Fruit fly (Drosophila melanogaster) whole organism, prepupa: ENCODE data around the gene CG33493.

Source experiments
- CG10631 ChIP-seq: fragments of 200-800 bp; sonication (Bioruptor generic); optimal IDR thresholded peaks from 2 replicates; lab custom pipeline; 2016; ENCODE audit warnings: missing biosample characterization, missing genetic modification characterization
- CG11294 ChIP-seq: fragments of 200-800 bp; sonication (Bioruptor generic); IDR thresholded peaks from 2 replicates; pipeline ENCODE4 v1.3.6; 2022; ENCODE audit warnings: missing biosample characterization, missing genetic modification characterization
- CG11902 ChIP-seq: fragments of 200-800 bp; sonication (Bioruptor generic); optimal IDR thresholded peaks from 3 replicates; lab custom pipeline; 2016; ENCODE audit warnings: missing biosample characterization, missing genetic modification characterization
- CG1621 ChIP-seq: fragments of 200-800 bp; sonication (Bioruptor generic); optimal IDR thresholded peaks from 3 replicates; lab custom pipeline; 2018; ENCODE audit warnings: missing biosample characterization, mild to moderate bottlenecking, missing genetic modification characterization
- CG16779 ChIP-seq: fragments of 200-800 bp; sonication (Bioruptor generic); optimal IDR thresholded peaks from 3 replicates; lab custom pipeline; 2017; ENCODE audit warnings: missing biosample characterization, mild to moderate bottlenecking, missing genetic modification characterization
- CG3032 ChIP-seq: fragments of 200-800 bp; optimal IDR thresholded peaks from 2 replicates; lab custom pipeline; 2019; ENCODE audit warnings: missing biosample characterization, mild to moderate bottlenecking, missing genetic modification characterization, moderate library complexity
- CG31627 ChIP-seq: fragments of 200-800 bp; sonication (Bioruptor generic); optimal IDR thresholded peaks from 3 replicates; lab custom pipeline; 2016; ENCODE audit warnings: missing biosample characterization, missing genetic modification characterization
- CG34406 ChIP-seq: fragments of 200-800 bp; sonication (Bioruptor generic); optimal IDR thresholded peaks from 3 replicates; lab custom pipeline; 2016; ENCODE audit warnings: missing biosample characterization, missing genetic modification characterization
- CG3919 ChIP-seq: fragments of 200-800 bp; sonication (Bioruptor generic); optimal IDR thresholded peaks from 3 replicates; lab custom pipeline; 2016; ENCODE audit warnings: missing biosample characterization, missing genetic modification characterization
- CG4318 ChIP-seq: fragments of 200-800 bp; sonication (Bioruptor generic); optimal IDR thresholded peaks from 3 replicates; lab custom pipeline; 2017; ENCODE audit warnings: missing biosample characterization, mild to moderate bottlenecking, missing genetic modification characterization
- CG6163 ChIP-seq: fragments of 200-800 bp; sonication (Bioruptor generic); IDR thresholded peaks from 3 replicates; pipeline ENCODE4 v1.3.6; 2022; ENCODE audit warnings: missing biosample characterization, missing genetic modification characterization
- CG6792 ChIP-seq: fragments of 200-800 bp; sonication (Bioruptor generic); optimal IDR thresholded peaks from 3 replicates; lab custom pipeline; 2016; ENCODE audit warnings: missing biosample characterization, missing genetic modification characterization
- CG6808 ChIP-seq: fragments of 200-800 bp; sonication (Bioruptor generic); optimal IDR thresholded peaks from 3 replicates; lab custom pipeline; 2017; ENCODE audit warnings: missing biosample characterization, missing genetic modification characterization, mild to moderate bottlenecking, moderate library complexity, missing genetic modification reagents
- CG6854 ChIP-seq: fragments of 200-800 bp; sonication (Bioruptor generic); optimal IDR thresholded peaks from 2 replicates; lab custom pipeline; 2017; ENCODE audit warnings: missing biosample characterization, mild to moderate bottlenecking, missing genetic modification characterization
- CG7368 ChIP-seq: fragments of 200-800 bp; sonication (Bioruptor generic); optimal IDR thresholded peaks from 3 replicates; lab custom pipeline; 2016; ENCODE audit warnings: missing biosample characterization, missing genetic modification characterization
- CG8119 ChIP-seq: fragments of 200-800 bp; sonication (Bioruptor generic); IDR thresholded peaks from 3 replicates; pipeline ENCODE4 v1.3.6; 2022; ENCODE audit warnings: missing biosample characterization, missing genetic modification characterization
- CG8319 ChIP-seq: fragments of 200-800 bp; sonication (Bioruptor generic); optimal IDR thresholded peaks from 3 replicates; lab custom pipeline; 2016; ENCODE audit warnings: missing biosample characterization, missing genetic modification characterization
- CG8632 ChIP-seq: fragments of 200-800 bp; sonication (Bioruptor generic); optimal IDR thresholded peaks from 3 replicates; lab custom pipeline; 2016; ENCODE audit warnings: missing biosample characterization, missing genetic modification characterization
- CG9139 ChIP-seq: fragments of 200-800 bp; sonication (Bioruptor generic); optimal IDR thresholded peaks from 3 replicates; lab custom pipeline; 2017; ENCODE audit warnings: missing biosample characterization, mild to moderate bottlenecking, missing genetic modification characterization
- Eip75B ChIP-seq: fragments of 200-800 bp; sonication (Bioruptor generic); optimal IDR thresholded peaks from 3 replicates; lab custom pipeline; 2016; ENCODE audit warnings: missing biosample characterization, missing genetic modification characterization
- Eip78C ChIP-seq: fragments of 200-800 bp; sonication (Bioruptor generic); peaks from one replicate; lab custom pipeline; 2016; ENCODE audit warnings: missing biosample characterization, missing genetic modification characterization
- Eip93F ChIP-seq: fragments of 200-800 bp; sonication (Bioruptor generic); optimal IDR thresholded peaks from 2 replicates; lab custom pipeline; 2016; ENCODE audit warnings: missing biosample characterization, mild to moderate bottlenecking, missing genetic modification characterization
- Ets96B ChIP-seq: fragments of 200-800 bp; optimal IDR thresholded peaks from 2 replicates; lab custom pipeline; 2019; ENCODE audit warnings: missing biosample characterization, mild to moderate bottlenecking, missing genetic modification characterization, moderate library complexity
- Hr4 ChIP-seq: fragments of 200-800 bp; sonication (Bioruptor generic); optimal IDR thresholded peaks from 3 replicates; lab custom pipeline; 2016; ENCODE audit warnings: missing biosample characterization, missing genetic modification characterization
- Lpt ChIP-seq: fragments of 200-800 bp; sonication (Bioruptor generic); optimal IDR thresholded peaks from 3 replicates; lab custom pipeline; 2016; ENCODE audit warnings: missing biosample characterization, missing genetic modification characterization
- Met ChIP-seq: fragments of 200-800 bp; sonication (Bioruptor generic); optimal IDR thresholded peaks from 3 replicates; lab custom pipeline; 2016; ENCODE audit warnings: missing biosample characterization, missing genetic modification characterization
- OdsH ChIP-seq: fragments of 200-800 bp; sonication (Bioruptor generic); optimal IDR thresholded peaks from 3 replicates; lab custom pipeline; 2016; ENCODE audit warnings: missing biosample characterization, missing genetic modification characterization
- Smox ChIP-seq: fragments of 200-800 bp; sonication (Bioruptor generic); optimal IDR thresholded peaks from 3 replicates; lab custom pipeline; 2016; ENCODE audit warnings: missing biosample characterization, missing genetic modification characterization
- Sox14 ChIP-seq: fragments of 200-800 bp; sonication (Bioruptor generic); optimal IDR thresholded peaks from 3 replicates; lab custom pipeline; 2016; ENCODE audit warnings: missing biosample characterization, missing genetic modification characterization
- achi ChIP-seq: fragments of 200-800 bp; sonication (Bioruptor generic); optimal IDR thresholded peaks from 3 replicates; lab custom pipeline; 2016; ENCODE audit warnings: missing biosample characterization, missing genetic modification characterization
- cyc ChIP-seq: fragments of 200-800 bp; sonication (Bioruptor generic); optimal IDR thresholded peaks from 3 replicates; lab custom pipeline; 2016; ENCODE audit warnings: missing biosample characterization, missing genetic modification characterization
- dac ChIP-seq: fragments of 200-800 bp; sonication (Bioruptor generic); optimal IDR thresholded peaks from 2 replicates; lab custom pipeline; 2017; ENCODE audit warnings: missing biosample characterization, mild to moderate bottlenecking, missing genetic modification characterization
- dsx ChIP-seq: fragments of 200-800 bp; optimal IDR thresholded peaks from 3 replicates; lab custom pipeline; 2019; ENCODE audit warnings: missing biosample characterization, mild to moderate bottlenecking, missing genetic modification characterization, moderate library complexity; ENCODE audit not compliant: poor library complexity, severe bottlenecking
- esn ChIP-seq: fragments of 200-800 bp; sonication (Bioruptor generic); optimal IDR thresholded peaks from 2 replicates; lab custom pipeline; 2016; ENCODE audit warnings: missing biosample characterization, mild to moderate bottlenecking, missing genetic modification characterization, moderate library complexity
- fd59A ChIP-seq: fragments of 200-800 bp; sonication (Bioruptor generic); optimal IDR thresholded peaks from 2 replicates; lab custom pipeline; 2017; ENCODE audit warnings: missing biosample characterization, mild to moderate bottlenecking, missing genetic modification characterization, missing genetic modification reagents
- net ChIP-seq: fragments of 200-800 bp; sonication (Bioruptor generic); optimal IDR thresholded peaks from 3 replicates; lab custom pipeline; 2016; ENCODE audit warnings: missing biosample characterization, missing genetic modification characterization
- salr ChIP-seq, 2 experiments: fragments of 200-800 bp; sonication (Bioruptor generic); optimal IDR thresholded peaks; 3 replicates each; lab custom pipeline; 2016 to 2018; ENCODE audit warnings: missing biosample characterization in 2 of 2, missing genetic modification characterization in 2 of 2, mild to moderate bottlenecking in 1 of 2
- ss ChIP-seq, 2 experiments: fragments of 200-800 bp; sonication (Bioruptor generic); optimal IDR thresholded peaks; 2 replicates in 1 of 2; 3 replicates in 1 of 2; lab custom pipeline; 2017 to 2018; ENCODE audit warnings: mild to moderate bottlenecking in 2 of 2, missing biosample characterization in 2 of 2, missing genetic modification characterization in 2 of 2, moderate library complexity in 1 of 2
- svp ChIP-seq: fragments of 200-800 bp; sonication (Bioruptor generic); peaks from one replicate; lab custom pipeline; 2016; ENCODE audit warnings: missing biosample characterization, missing genetic modification characterization
- topi ChIP-seq: fragments of 200-800 bp; sonication (Bioruptor generic); optimal IDR thresholded peaks from 3 replicates; lab custom pipeline; 2016; ENCODE audit warnings: missing biosample characterization, missing genetic modification characterization
- vri ChIP-seq: fragments of 200-800 bp; sonication (Bioruptor generic); optimal IDR thresholded peaks from 3 replicates; lab custom pipeline; 2016; ENCODE audit warnings: missing biosample characterization, mild to moderate bottlenecking, missing genetic modification characterization

The CG33493 gene

DNA sequence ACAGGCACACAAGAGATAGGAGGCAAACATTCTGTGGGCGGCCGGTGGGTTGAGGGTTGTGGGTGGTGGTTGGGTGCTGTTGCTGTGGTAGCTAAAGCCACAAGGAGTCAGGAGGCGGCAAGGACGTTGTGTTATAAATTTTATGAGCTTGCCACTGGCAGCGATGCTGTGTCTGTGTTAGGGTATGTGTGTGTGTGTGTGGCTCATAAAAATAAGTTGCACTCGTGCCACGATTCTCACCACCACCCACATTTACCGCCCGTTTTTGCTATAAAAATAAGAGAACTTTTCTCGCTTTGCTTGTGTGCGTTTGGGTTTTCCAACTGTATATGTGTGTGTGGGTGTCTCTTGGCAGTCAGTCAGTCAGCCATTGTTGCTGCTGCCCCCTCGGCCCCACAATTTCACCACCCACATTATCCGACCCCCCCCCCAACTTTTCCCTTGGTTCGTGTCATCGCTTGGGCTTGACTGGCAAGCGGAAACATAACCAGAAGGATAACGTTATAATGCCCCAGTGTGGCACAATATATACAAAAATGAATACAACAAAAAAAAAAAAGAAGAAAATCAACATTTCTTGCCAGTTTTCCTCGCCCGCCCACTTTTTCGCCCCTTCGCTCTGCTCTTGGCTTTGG, 32.0 kb upstream of the CG33493 start:
- no peak for TF ChIP-seq CG31627 (GFP tag; lab: Kevin White, UChicago)
- TF ChIP-seq CG7368 (GFP tag; lab: Kevin White, UChicago), result peak; percentile 44
- TF ChIP-seq CG6792 (GFP tag; lab: Kevin White, UChicago), result no peak
- TF ChIP-seq ss (GFP tag; optimal IDR thresholded peaks at IDR 0.05; lab: Kevin White, UChicago), result peak in 1 of 2 experiments; percentile 8
- TF ChIP-seq, all 60 proteins: peak for 2

DNA sequence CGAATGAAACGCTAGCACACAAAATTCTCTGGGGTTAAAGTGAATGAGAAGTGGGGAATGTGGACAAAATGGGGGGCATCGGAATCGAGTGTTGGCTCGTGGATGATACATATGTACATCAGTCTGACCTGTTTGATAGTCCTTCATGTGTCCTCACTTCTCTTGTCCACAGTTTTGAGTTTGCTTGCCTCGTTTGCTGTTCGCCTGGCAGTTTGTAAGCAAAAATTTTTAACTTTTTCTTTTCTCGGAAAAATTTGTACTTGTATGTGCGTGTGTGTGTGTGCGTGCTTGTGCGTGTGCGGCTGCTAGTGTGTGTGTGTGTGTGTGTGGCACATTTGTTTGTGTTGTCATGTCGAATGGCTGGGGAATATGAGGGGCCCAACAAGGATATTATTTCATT, 30.6 kb upstream of the CG33493 start:
- TF ChIP-seq CG34406 (no peak), Eip75B (GFP tag; lab: Kevin White, UChicago) (no peak), Hr4 (GFP tag; lab: Kevin White, UChicago) (no peak), CG6163 (no peak), OdsH (no peak), CG6854 (GFP tag; lab: Kevin White, UChicago) (no peak), salr (GFP tag; optimal IDR thresholded peaks at IDR 0.05; lab: Kevin White, UChicago) (no peak), ss (GFP tag; optimal IDR thresholded peaks at IDR 0.05; lab: Kevin White, UChicago) (no peak), CG8119 (GFP tag; lab: Robert Waterston, UW) (no peak), CG9139 (no peak), dac (GFP tag; lab: Kevin White, UChicago) (no peak), CG11294 (GFP tag; lab: Robert Waterston, UW) (no peak)

DNA sequence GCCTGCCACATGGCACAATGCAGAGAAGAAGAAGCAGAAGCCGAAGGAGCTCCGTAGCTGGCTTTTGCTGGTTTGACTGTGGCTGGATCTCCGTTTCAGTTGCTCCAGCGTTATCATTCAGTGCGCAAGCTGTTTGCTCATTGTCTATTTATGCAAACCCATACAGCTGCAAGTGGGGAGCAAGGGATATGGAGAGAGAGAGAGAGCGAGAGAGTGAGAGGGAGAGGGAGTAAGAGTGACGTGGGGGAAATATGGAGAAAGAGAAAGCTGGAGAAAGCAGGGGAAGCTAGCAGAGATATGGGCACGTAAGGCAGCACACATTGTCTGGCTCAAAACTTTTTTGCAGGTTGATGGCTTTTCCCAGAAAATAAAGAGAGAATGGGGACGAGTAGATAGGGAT, 29.6 kb upstream of the CG33493 start:
- no peak for TF ChIP-seq ss (GFP tag; optimal IDR thresholded peaks at IDR 0.05; lab: Kevin White, UChicago)

DNA sequence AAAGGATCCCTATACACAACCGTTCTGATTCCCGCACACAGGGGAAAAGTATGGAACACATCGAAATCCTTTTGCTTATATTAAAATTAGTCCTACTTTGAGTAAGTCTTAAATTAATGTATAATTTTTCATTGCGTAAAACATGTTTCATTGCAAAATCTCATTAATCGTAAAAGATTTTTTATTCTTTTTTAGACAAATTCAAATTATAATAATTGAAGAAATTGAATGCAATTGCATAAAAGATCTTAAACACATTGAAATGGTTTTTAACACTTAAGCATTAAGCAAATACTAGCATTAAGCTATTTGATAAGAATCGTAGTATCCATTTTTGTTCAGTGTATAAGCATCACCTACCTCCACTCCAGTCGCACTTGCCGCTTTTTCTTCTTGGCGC, 26.8 kb upstream of the CG33493 start:
- TF ChIP-seq net (GFP tag; lab: Kevin White, UChicago), result no peak
- TF ChIP-seq CG1621 (tag; lab: Kevin White, UChicago), result no peak
- peak; percentile 51 for TF ChIP-seq CG6808 (GFP tag; lab: Kevin White, UChicago)
- no peak for TF ChIP-seq CG8319 (GFP tag; lab: Kevin White, UChicago)
- TF ChIP-seq ss (GFP tag; optimal IDR thresholded peaks at IDR 0.05; lab: Kevin White, UChicago), result peak in 1 of 2 experiments; percentile 8
- TF ChIP-seq esn (GFP tag; lab: Kevin White, UChicago), result peak; percentile 3
- peak; percentile 35 for TF ChIP-seq Ets96B (tag; lab: Kevin White, UChicago)
- TF ChIP-seq CG3919, result peak; percentile 34
- TF ChIP-seq CG10631, result peak; percentile 24
- peak; percentile 32 for TF ChIP-seq dsx (GFP tag; lab: Kevin White, UChicago)
- TF ChIP-seq, all 60 proteins: peak for 7

DNA sequence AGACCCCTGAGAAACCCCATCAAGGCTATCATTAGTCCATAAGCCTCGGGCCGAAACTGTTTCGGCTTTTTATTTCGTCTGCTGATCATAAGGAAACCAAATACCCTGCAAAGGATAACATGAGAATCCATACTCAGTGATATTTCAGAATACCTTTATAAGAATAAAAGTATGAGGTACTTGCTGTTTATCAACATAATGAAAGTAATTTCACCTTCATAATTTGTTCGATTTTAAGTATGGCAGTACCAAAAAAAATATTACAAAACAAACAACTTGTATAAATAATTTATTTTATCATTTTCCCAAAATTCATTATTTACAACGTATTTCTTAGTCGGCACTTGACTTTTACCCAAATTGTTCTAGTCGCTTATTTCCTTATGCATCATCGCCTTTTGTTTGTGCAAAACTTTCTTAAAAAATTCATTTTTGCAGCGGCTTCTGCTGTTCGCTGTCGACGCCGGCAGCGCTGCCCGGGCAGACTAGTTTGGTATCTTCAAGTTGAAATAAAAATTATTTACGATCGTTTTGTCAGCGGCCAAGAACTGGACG, 23.5 kb upstream of the CG33493 start:
- TF ChIP-seq vri (GFP tag; lab: Kevin White, UChicago) (no peak), svp (GFP tag; lab: Kevin White, UChicago) (peak; percentile 63), achi (GFP tag; lab: Kevin White, UChicago) (peak; percentile 36), salr (GFP tag; optimal IDR thresholded peaks at IDR 0.05; lab: Kevin White, UChicago) (no peak), CG4318 (GFP tag; lab: Kevin White, UChicago) (no peak), ss (GFP tag; optimal IDR thresholded peaks at IDR 0.05; lab: Kevin White, UChicago) (no peak), CG8319 (GFP tag; lab: Kevin White, UChicago) (no peak), CG6792 (GFP tag; lab: Kevin White, UChicago) (no peak), topi (GFP tag; lab: Kevin White, UChicago) (peak; percentile 31), CG8632 (GFP tag; lab: Kevin White, UChicago) (no peak), Sox14 (GFP tag; lab: Kevin White, UChicago) (peak; percentile 46), CG3919 (peak; percentile 4), CG11902 (no peak), CG16779 (tag; lab: Kevin White, UChicago) (no peak), CG8119 (GFP tag; lab: Robert Waterston, UW) (no peak), Met (GFP tag; lab: Kevin White, UChicago) (peak; percentile 47), cyc (GFP tag; lab: Kevin White, UChicago) (no peak), CG1621 (tag; lab: Kevin White, UChicago) (no peak), Lpt (no peak), CG31627 (GFP tag; lab: Kevin White, UChicago) (peak; percentile 4), esn (GFP tag; lab: Kevin White, UChicago) (peak; percentile 40), CG7368 (GFP tag; lab: Kevin White, UChicago) (no peak), CG6808 (GFP tag; lab: Kevin White, UChicago) (peak; percentile 29), CG3032 (tag; lab: Kevin White, UChicago) (peak; percentile 36), Eip93F (GFP tag; lab: Kevin White, UChicago) (no peak), Hr4 (GFP tag; lab: Kevin White, UChicago) (no peak), fd59A (no peak), Eip78C (GFP tag; lab: Kevin White, UChicago) (peak; percentile 87), Smox (peak; percentile 26)
